Fruit fly (Drosophila melanogaster) whole organism, wandering third instar larva: ENCODE measurements around the gene CG9300.

Experiments
- Abd-B ChIP-seq: fragments of >200 bp; optimal IDR thresholded peaks from 2 replicates; lab custom pipeline; 2017; ENCODE audit warnings: missing biosample characterization, missing genetic modification characterization
- CG32264 ChIP-seq: fragments of 200-800 bp; sonication (Bioruptor generic); optimal IDR thresholded peaks from 2 replicates; lab custom pipeline; 2016; ENCODE audit warnings: missing biosample characterization, missing genetic modification characterization
- CG9705 ChIP-seq: fragments of 200-800 bp; sonication (Bioruptor generic); optimal IDR thresholded peaks from 2 replicates; lab custom pipeline; 2018; ENCODE audit warnings: missing biosample characterization, mild to moderate bottlenecking, missing genetic modification characterization
- CrebA ChIP-seq: fragments of 200-800 bp; sonication (Bioruptor generic); optimal IDR thresholded peaks from 2 replicates; lab custom pipeline; 2016; ENCODE audit warnings: missing biosample characterization, mild to moderate bottlenecking, missing genetic modification characterization, borderline replicate concordance
- Dfd ChIP-seq: fragments of >200 bp; optimal IDR thresholded peaks from 2 replicates; lab custom pipeline; 2017; ENCODE audit warnings: missing biosample characterization, missing genetic modification characterization
- Dif ChIP-seq: fragments of 200-275, 200-300 bp; sonication (Bioruptor generic); optimal IDR thresholded peaks from 2 replicates; lab custom pipeline; 2018; ENCODE audit warnings: missing biosample characterization, missing genetic modification characterization; ENCODE audit not compliant: partially characterized antibody
- GATAd ChIP-seq: sonication (Bioruptor generic); optimal IDR thresholded peaks from 2 replicates; lab custom pipeline; 2016; ENCODE audit warnings: missing biosample characterization, missing genetic modification characterization
- HLH106 ChIP-seq: fragments of 200-800 bp; optimal IDR thresholded peaks from 3 replicates; lab custom pipeline; 2019; ENCODE audit warnings: missing biosample characterization, mild to moderate bottlenecking, missing genetic modification characterization, moderate library complexity
- Hnf4 ChIP-seq: fragments of 200-800 bp; sonication (Bioruptor generic); optimal IDR thresholded peaks from 2 replicates; lab custom pipeline; 2016; ENCODE audit warnings: missing biosample characterization, mild to moderate bottlenecking, missing genetic modification characterization
- Hr78 ChIP-seq: fragments of >200 bp; optimal IDR thresholded peaks from 2 replicates; lab custom pipeline; 2017; ENCODE audit warnings: missing biosample characterization, missing genetic modification characterization
- Hr83 ChIP-seq: fragments of 200-300 bp; sonication (Bioruptor generic); optimal IDR thresholded peaks from 2 replicates; lab custom pipeline; 2016; ENCODE audit warnings: missing biosample characterization, mild to moderate bottlenecking, missing genetic modification characterization, moderate library complexity; ENCODE audit not compliant: poor library complexity, severe bottlenecking
- Jra ChIP-seq: sonication (Bioruptor generic); optimal IDR thresholded peaks from 2 replicates; lab custom pipeline; 2016; ENCODE audit warnings: missing biosample characterization, missing genetic modification characterization
- Mio ChIP-seq: sonication (Bioruptor generic); optimal IDR thresholded peaks from 2 replicates; lab custom pipeline; 2016; ENCODE audit warnings: missing biosample characterization, missing genetic modification characterization
- Myc ChIP-seq: fragments of >200 bp; optimal IDR thresholded peaks from 2 replicates; lab custom pipeline; 2017
- N ChIP-seq: fragments of >200 bp; optimal IDR thresholded peaks from 2 replicates; lab custom pipeline; 2018; ENCODE audit warnings: missing biosample characterization, missing external identifiers, missing genetic modification characterization
- OdsH ChIP-seq: fragments of 200-800 bp; sonication (Bioruptor generic); optimal IDR thresholded peaks from 2 replicates; lab custom pipeline; 2016; ENCODE audit warnings: missing biosample characterization, mild to moderate bottlenecking, missing genetic modification characterization
- Rel ChIP-seq, 2 experiments: fragments of 200-800 bp; sonication (Bioruptor generic) in 1 of 2; optimal IDR thresholded peaks; 2 replicates in 1 of 2; 3 replicates in 1 of 2; lab custom pipeline; 2016 to 2019; ENCODE audit warnings: mild to moderate bottlenecking in 2 of 2, missing biosample characterization in 2 of 2, missing genetic modification characterization in 2 of 2, moderate library complexity in 1 of 2
- Sp1 ChIP-seq: fragments of 200-800 bp; sonication (Bioruptor generic); optimal IDR thresholded peaks from 3 replicates; lab custom pipeline; 2019; ENCODE audit warnings: missing biosample characterization, mild to moderate bottlenecking, missing genetic modification characterization, moderate library complexity
- Vsx2 ChIP-seq: fragments of 200-300, 225-300 bp; sonication (Bioruptor generic); optimal IDR thresholded peaks from 2 replicates; lab custom pipeline; 2018; ENCODE audit warnings: missing biosample characterization, missing genetic modification characterization; ENCODE audit not compliant: partially characterized antibody
- br ChIP-seq: fragments of 200-800 bp; sonication (Bioruptor generic); optimal IDR thresholded peaks from 2 replicates; lab custom pipeline; 2016; ENCODE audit warnings: missing biosample characterization, missing genetic modification characterization
- brk ChIP-seq: fragments of 200-800 bp; sonication (Bioruptor generic); optimal IDR thresholded peaks from 2 replicates; lab custom pipeline; 2016; ENCODE audit warnings: missing biosample characterization, mild to moderate bottlenecking, missing genetic modification characterization
- dl ChIP-seq, 2 experiments: fragments of 175-275, 200-275 bp in 1 of 2; fragments of 200-275 bp in 1 of 2; sonication (Bioruptor generic); optimal IDR thresholded peaks; lab custom pipeline; 2018; ENCODE audit warnings: mild to moderate bottlenecking in 2 of 2, missing biosample characterization in 2 of 2, missing genetic modification characterization in 2 of 2, moderate library complexity in 2 of 2; ENCODE audit not compliant: partially characterized antibody in 2 of 2, insufficient read depth in 1 of 2
- dmrt93B ChIP-seq: fragments of 200-800 bp; sonication (Bioruptor generic); optimal IDR thresholded peaks from 2 replicates; lab custom pipeline; 2018; ENCODE audit warnings: missing biosample characterization, mild to moderate bottlenecking, missing genetic modification characterization
- dsf ChIP-seq: sonication (Bioruptor generic); optimal IDR thresholded peaks from 2 replicates; lab custom pipeline; 2016; ENCODE audit warnings: missing biosample characterization, missing genetic modification characterization, borderline replicate concordance
- ey ChIP-seq: fragments of 200-800 bp; sonication (Bioruptor generic); optimal IDR thresholded peaks from 2 replicates; lab custom pipeline; 2016; ENCODE audit warnings: missing biosample characterization, missing genetic modification characterization
- foxo ChIP-seq, 2 experiments: fragments of 200-800 bp; sonication (Bioruptor generic); optimal IDR thresholded peaks; 2 replicates in 1 of 2; 3 replicates in 1 of 2; lab custom pipeline; 2016 to 2017; ENCODE audit warnings: missing biosample characterization in 2 of 2, missing genetic modification characterization in 2 of 2
- fru ChIP-seq: fragments of 200-800 bp; sonication (Bioruptor generic); optimal IDR thresholded peaks from 3 replicates; lab custom pipeline; 2016; ENCODE audit warnings: missing biosample characterization, mild to moderate bottlenecking, missing genetic modification characterization
- h ChIP-seq: fragments of 200-800 bp; sonication (Bioruptor generic); optimal IDR thresholded peaks from 3 replicates; lab custom pipeline; 2016; ENCODE audit warnings: missing biosample characterization, mild to moderate bottlenecking, missing genetic modification characterization
- jim ChIP-seq: fragments of 175-275, 200-325 bp; sonication (Bioruptor generic); optimal IDR thresholded peaks from 2 replicates; lab custom pipeline; 2016; ENCODE audit warnings: missing biosample characterization, mild to moderate bottlenecking, missing genetic modification characterization
- lola ChIP-seq: fragments of >200 bp; optimal IDR thresholded peaks from 2 replicates; lab custom pipeline; 2017; ENCODE audit warnings: missing biosample characterization, missing genetic modification characterization
- pan ChIP-seq: fragments of >200 bp; optimal IDR thresholded peaks from 2 replicates; lab custom pipeline; 2017
- psq ChIP-seq: fragments of 200-800 bp; sonication (Bioruptor generic); optimal IDR thresholded peaks from 3 replicates; lab custom pipeline; 2017; ENCODE audit warnings: missing biosample characterization, mild to moderate bottlenecking, missing genetic modification characterization, moderate library complexity
- rgr ChIP-seq: fragments of 200-800 bp; sonication (Bioruptor generic); optimal IDR thresholded peaks from 3 replicates; lab custom pipeline; 2016; ENCODE audit warnings: missing biosample characterization, mild to moderate bottlenecking, missing genetic modification characterization
- sage ChIP-seq: fragments of 200-800 bp; sonication (Bioruptor generic); optimal IDR thresholded peaks from 2 replicates; lab custom pipeline; 2016; ENCODE audit warnings: missing biosample characterization, mild to moderate bottlenecking, missing genetic modification characterization
- sv ChIP-seq: fragments of 200-800 bp; sonication (Bioruptor generic); optimal IDR thresholded peaks from 3 replicates; lab custom pipeline; 2016; ENCODE audit warnings: missing biosample characterization, missing genetic modification characterization
- tai ChIP-seq: sonication (Bioruptor generic); optimal IDR thresholded peaks from 2 replicates; lab custom pipeline; 2016; ENCODE audit warnings: missing biosample characterization, missing genetic modification characterization
- usp ChIP-seq: fragments of >200 bp; optimal IDR thresholded peaks from 2 replicates; lab custom pipeline; 2017; ENCODE audit warnings: missing biosample characterization, missing genetic modification characterization
- woc ChIP-seq: sonication (Bioruptor generic); optimal IDR thresholded peaks from 2 replicates; lab custom pipeline; 2016; ENCODE audit warnings: missing biosample characterization, mild to moderate bottlenecking, missing genetic modification characterization

Gene CG9300

dm6 chr3L:19590422-19590821 is 38.2 kb downstream of the CG9300 start, which contains the start of gene CG14100:
Gene CG14100 (minus strand): TSS chr3L:19590524.
- TF ChIP-seq pan (lab: Kevin White, UChicago) = no peak
- peak; percentile 99 for TF ChIP-seq Rel (GFP tag; optimal IDR thresholded peaks at IDR 0.05; lab: Kevin White, UChicago)
- peak; percentile 98 for TF ChIP-seq Rel (tag; optimal IDR thresholded peaks at IDR 0.05; lab: Kevin White, UChicago)
- TF ChIP-seq Myc (lab: Kevin White, UChicago) = no peak
- peak; percentile 100 for TF ChIP-seq sv
- no peak for TF ChIP-seq Abd-B (GFP tag; lab: Kevin White, UChicago)
- peak; percentile 99 for TF ChIP-seq Dfd (GFP tag; lab: Kevin White, UChicago)
- peak; percentile 100 for TF ChIP-seq CG9705 (GFP tag; lab: Kevin White, UChicago)
- no peak for TF ChIP-seq tai
- TF ChIP-seq br (GFP tag; lab: Kevin White, UChicago) = peak; percentile 100
- TF ChIP-seq foxo (GFP tag; optimal IDR thresholded peaks at IDR 0.05; lab: Kevin White, UChicago) = peak; percentile 100
- no peak for TF ChIP-seq CrebA
- peak; percentile 100 for TF ChIP-seq rgr (GFP tag; lab: Kevin White, UChicago)
- TF ChIP-seq Hr78 (GFP tag; lab: Kevin White, UChicago) = no peak
- TF ChIP-seq Jra (GFP tag; lab: Kevin White, UChicago) = peak; percentile 100
- TF ChIP-seq h (GFP tag; lab: Kevin White, UChicago) = peak; percentile 100
- no peak for TF ChIP-seq dl (GFP tag; optimal IDR thresholded peaks at IDR 0.05; lab: Kevin White, UChicago; ENCODE audit: insufficient read depth in 1 of 2, partially characterized antibody in 2 of 2)
- peak; percentile 100 for TF ChIP-seq OdsH
- peak; percentile 100 for TF ChIP-seq sage (GFP tag; lab: Kevin White, UChicago)
- TF ChIP-seq HLH106 (tag; lab: Kevin White, UChicago) = peak; percentile 100
- TF ChIP-seq woc (GFP tag; lab: Kevin White, UChicago) = peak; percentile 100
- peak; percentile 100 for TF ChIP-seq CG32264 (GFP tag; lab: Kevin White, UChicago)
- TF ChIP-seq brk = peak; percentile 99
- TF ChIP-seq Hnf4 (GFP tag; lab: Kevin White, UChicago) = peak; percentile 100
- TF ChIP-seq lola = no peak
- TF ChIP-seq N (GFP tag; lab: Kevin White, UChicago) = no peak
- TF ChIP-seq Vsx2 (GFP tag; lab: Kevin White, UChicago) = no peak
- TF ChIP-seq Dif = no peak
- peak; percentile 100 for TF ChIP-seq jim
- peak; percentile 99 for TF ChIP-seq dsf (GFP tag; lab: Kevin White, UChicago)
- TF ChIP-seq fru (GFP tag; lab: Kevin White, UChicago) = peak; percentile 100
- peak; percentile 98 for TF ChIP-seq Mio
- TF ChIP-seq usp (GFP tag; lab: Kevin White, UChicago) = no peak
- peak; percentile 100 for TF ChIP-seq dmrt93B
- TF ChIP-seq psq (GFP tag; lab: Kevin White, UChicago) = peak; percentile 100
- peak; percentile 100 for TF ChIP-seq Sp1
- TF ChIP-seq GATAd (GFP tag; lab: Kevin White, UChicago) = peak; percentile 100
- peak; percentile 100 for TF ChIP-seq ey
- peak; percentile 100 for TF ChIP-seq Hr83 (GFP tag; lab: Kevin White, UChicago)

- no peak for TF ChIP-seq Hr83 (GFP tag; lab: Kevin White, UChicago)
- TF ChIP-seq dl (GFP tag; optimal IDR thresholded peaks at IDR 0.05; lab: Kevin White, UChicago; ENCODE audit: insufficient read depth in 1 of 2, partially characterized antibody in 2 of 2) = no peak
- TF ChIP-seq sv = no peak
- TF ChIP-seq Mio = no peak
- TF ChIP-seq Myc (lab: Kevin White, UChicago) = peak; percentile 88
- TF ChIP-seq foxo (GFP tag; optimal IDR thresholded peaks at IDR 0.05; lab: Kevin White, UChicago) = no peak
- no peak for TF ChIP-seq fru (GFP tag; lab: Kevin White, UChicago)
- no peak for TF ChIP-seq dmrt93B
- TF ChIP-seq N (GFP tag; lab: Kevin White, UChicago) = no peak
- no peak for TF ChIP-seq usp (GFP tag; lab: Kevin White, UChicago)
- no peak for TF ChIP-seq pan (lab: Kevin White, UChicago)
- no peak for TF ChIP-seq Dfd (GFP tag; lab: Kevin White, UChicago)
- no peak for TF ChIP-seq h (GFP tag; lab: Kevin White, UChicago)
- no peak for TF ChIP-seq Rel (GFP tag; optimal IDR thresholded peaks at IDR 0.05; lab: Kevin White, UChicago)
- peak; percentile 45 for TF ChIP-seq Rel (tag; optimal IDR thresholded peaks at IDR 0.05; lab: Kevin White, UChicago)
Observed at dm6 chr3L:19598369-19599148, 46.3 kb downstream of the CG9300 start, which contains the start of the genes ash1 and Taf6. Gene ash1 (minus strand): TSS chr3L:19598755. Gene Taf6 (plus strand): TSS chr3L:19599088.
